Worm (Caenorhabditis elegans): ENCODE data around the gene Y54G11A.14.

The Y54G11A.14 gene

DNA sequence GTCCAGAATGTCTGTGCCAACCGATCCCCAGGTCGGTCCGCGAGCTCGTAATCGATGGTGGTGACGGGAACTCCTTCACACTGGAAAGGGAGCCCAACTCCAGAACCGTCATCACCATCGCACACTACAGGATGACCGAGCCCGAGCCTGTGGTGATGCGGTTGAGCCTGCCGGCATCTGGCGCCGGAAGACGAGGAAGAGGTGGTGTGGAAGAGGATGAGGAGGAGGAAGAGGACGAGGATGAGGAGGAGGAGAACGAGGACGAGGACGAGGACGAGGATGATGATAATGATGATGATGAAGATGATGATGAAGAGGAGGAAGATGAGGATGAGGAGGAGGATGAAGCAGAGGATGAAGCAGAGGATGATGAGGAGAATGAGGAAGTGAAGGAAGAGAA is at the start of gene Y54G11A.14:
Y54G11A.14 (plus strand) TSS at position 132 of the 400 bp plus-strand sequence.
- TF ChIP-seq snpc-4 (tag; optimal IDR thresholded peaks at IDR 0.05) (no peak), xbp-1 (tag; optimal IDR thresholded peaks at IDR 0.05) (no peak), lin-35 (GFP tag; optimal IDR thresholded peaks at IDR 0.05) (no peak), elt-3 (tag; optimal IDR thresholded peaks at IDR 0.05) (no peak), nhr-20 (tag; optimal IDR thresholded peaks at IDR 0.05) (no peak), skn-1 (tag; optimal IDR thresholded peaks at IDR 0.05) (no peak), ztf-4 (tag; optimal IDR thresholded peaks at IDR 0.05) (no peak), blmp-1 (tag; optimal IDR thresholded peaks at IDR 0.05) (no peak), hlh-17 (GFP tag; optimal IDR thresholded peaks at IDR 0.05; ENCODE audit: borderline replicate concordance) (no peak), pag-3 (tag; optimal IDR thresholded peaks at IDR 0.05; ENCODE audit: borderline replicate concordance, insufficient read depth) (no peak), tbx-2 (tag; optimal IDR thresholded peaks at IDR 0.05) (no peak), swsn-7 (tag; optimal IDR thresholded peaks at IDR 0.05) (no peak), nhr-85 (tag) (no peak), sox-4 (tag; optimal IDR thresholded peaks at IDR 0.05) (no peak)

DNA sequence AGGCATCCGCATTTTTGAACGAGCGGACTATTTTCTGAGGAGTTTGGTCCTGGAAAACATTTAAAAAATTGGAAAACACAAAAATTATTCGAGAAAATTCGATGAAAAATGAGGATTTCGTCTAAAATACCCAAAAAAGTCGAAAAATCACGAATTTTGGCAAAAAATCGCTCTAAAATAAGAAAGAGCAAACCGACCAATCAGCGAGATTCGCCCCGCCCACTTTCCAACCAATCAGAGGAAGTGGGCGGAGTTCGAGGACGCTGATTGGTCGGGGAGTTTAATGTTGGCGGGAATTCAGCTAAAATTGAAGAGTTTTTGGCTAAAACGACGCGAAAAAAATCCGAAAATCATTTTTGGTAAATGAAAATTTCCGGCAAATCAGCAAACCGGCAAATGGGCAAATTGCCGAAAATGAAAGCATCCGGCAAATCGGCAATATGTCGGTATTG is 48.8 kb upstream of the Y54G11A.14 start, which contains the start of gene Y54G11A.1:
Y54G11A.1 (minus strand) TSS at position 51 of the 452 bp plus-strand sequence.
- TF ChIP-seq snu-23 (GFP tag; optimal IDR thresholded peaks at IDR 0.05) (no peak), ceh-88 (GFP tag; IDR thresholded peaks at IDR 0.05) (no peak), unc-98 (GFP tag; IDR thresholded peaks at IDR 0.05) (no peak)

DNA sequence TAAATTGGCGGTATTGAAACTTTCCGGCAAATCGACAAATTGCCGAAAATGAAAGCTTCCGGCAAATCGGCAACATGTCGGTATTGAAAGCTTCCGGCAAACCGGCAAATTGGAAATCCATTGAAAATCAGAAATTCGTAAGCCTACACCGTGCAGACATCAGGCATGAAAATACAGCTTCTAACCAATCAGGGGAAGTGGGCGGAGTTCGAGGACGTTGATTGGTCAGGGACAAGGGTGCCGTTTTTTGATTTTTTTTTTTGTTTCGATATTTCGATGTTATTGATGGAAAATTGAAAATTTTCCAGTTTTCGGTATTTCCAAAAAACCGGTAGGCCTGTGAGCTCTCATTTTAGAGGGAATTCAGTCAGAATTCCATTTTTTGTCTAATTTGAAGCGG is 48.1 kb upstream of the Y54G11A.14 start:
- no peak for TF ChIP-seq tlp-1 (tag; optimal IDR thresholded peaks at IDR 0.05)
- no peak for TF ChIP-seq nhr-237 (tag; optimal IDR thresholded peaks at IDR 0.05)
- TF ChIP-seq skn-1 (tag; optimal IDR thresholded peaks at IDR 0.05): no peak
- no peak for TF ChIP-seq ceh-63 (GFP tag; optimal IDR thresholded peaks at IDR 0.05)
- TF ChIP-seq zip-4 (GFP tag; optimal IDR thresholded peaks at IDR 0.05): no peak
- no peak for TF ChIP-seq lsy-2 (tag; optimal IDR thresholded peaks at IDR 0.05)
- TF ChIP-seq tbx-2 (tag; optimal IDR thresholded peaks at IDR 0.05): no peak
- no peak for TF ChIP-seq nhr-20 (tag; optimal IDR thresholded peaks at IDR 0.05)
- no peak for TF ChIP-seq unc-62 (GFP tag; optimal IDR thresholded peaks at IDR 0.05)
- no peak for TF ChIP-seq ceh-90 (tag; optimal IDR thresholded peaks at IDR 0.05)
- no peak for TF ChIP-seq ceh-82 (tag; optimal IDR thresholded peaks at IDR 0.05)
- TF ChIP-seq egl-13 (tag; optimal IDR thresholded peaks at IDR 0.05): no peak

DNA sequence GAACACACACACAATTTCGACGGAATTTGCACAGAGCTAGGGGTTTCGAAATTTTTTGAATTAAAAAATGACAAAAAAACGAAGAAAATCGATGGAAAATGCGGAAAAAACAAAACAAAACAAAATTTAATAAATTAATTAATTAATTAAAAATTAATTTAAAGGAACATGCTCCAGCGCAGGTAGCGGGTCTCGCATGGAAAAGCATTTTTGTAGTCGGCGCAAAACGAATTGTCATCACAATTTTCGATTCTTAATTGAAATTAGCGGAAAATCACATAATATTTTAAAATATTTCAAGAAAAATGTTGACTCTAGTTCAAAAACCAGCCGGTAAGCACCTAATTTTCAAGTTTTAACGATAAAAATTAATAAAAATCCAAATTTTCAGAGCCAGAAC is 41.5 kb upstream of the Y54G11A.14 start, which contains the start of gene Y54G11A.3:
Y54G11A.3 (plus strand) TSS at position 213 of the 400 bp plus-strand sequence.
- no peak for TF ChIP-seq pqm-1 (tag; optimal IDR thresholded peaks at IDR 0.05)

DNA sequence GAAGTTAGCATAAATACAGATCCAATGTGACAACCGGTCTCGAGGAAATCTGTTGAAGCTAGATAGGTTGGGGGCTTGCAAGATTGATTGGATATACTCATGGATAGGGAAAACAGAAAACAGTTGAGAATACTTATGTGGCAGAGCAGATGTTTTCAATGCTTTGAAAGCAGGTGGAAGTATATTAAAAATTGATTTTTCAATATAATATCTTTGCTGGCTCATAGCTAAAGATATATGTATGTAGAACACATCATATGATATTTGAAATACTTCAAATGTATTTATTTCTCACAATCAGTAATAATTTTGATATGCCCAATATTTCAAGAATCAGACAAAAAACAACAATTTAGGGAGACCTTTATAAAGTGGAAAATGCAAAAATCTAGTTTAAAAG is 30.7 kb upstream of the Y54G11A.14 start, which contains the start of gene srh-41:
srh-41 (minus strand) TSS at position 101 of the 400 bp plus-strand sequence.
- no peak for TF ChIP-seq ztf-11 (tag; optimal IDR thresholded peaks at IDR 0.05)
- TF ChIP-seq efl-3 (GFP tag; optimal IDR thresholded peaks at IDR 0.05): no peak
- no peak for TF ChIP-seq tlp-1 (tag; optimal IDR thresholded peaks at IDR 0.05)
- TF ChIP-seq unc-130 (tag; optimal IDR thresholded peaks at IDR 0.05): no peak
- no peak for TF ChIP-seq C16A3.4 (tag; optimal IDR thresholded peaks at IDR 0.05)

DNA sequence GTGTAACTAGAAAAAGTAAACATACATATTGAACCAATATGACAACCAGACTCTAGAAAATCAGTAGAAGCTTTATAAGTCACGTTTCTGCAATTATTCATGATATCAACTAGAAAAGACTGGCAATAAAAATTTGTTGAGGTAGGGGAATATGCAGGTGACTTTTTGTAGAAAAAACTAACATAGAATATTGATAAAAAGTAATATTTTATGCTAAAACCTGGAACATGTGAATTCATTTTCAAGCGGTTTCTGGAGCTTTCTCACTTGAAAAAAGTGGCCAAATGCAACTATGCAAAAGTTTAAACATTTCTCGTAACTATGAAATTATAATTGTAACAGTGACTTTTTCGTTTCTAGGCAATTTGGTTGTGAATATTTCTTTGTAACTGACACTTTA is 29.0 kb upstream of the Y54G11A.14 start, which contains the start of gene srh-42:
srh-42 (minus strand) TSS at position 101 of the 400 bp plus-strand sequence.
- no peak for TF ChIP-seq sup-37 (GFP tag; optimal IDR thresholded peaks at IDR 0.05)
- no peak for TF ChIP-seq mdl-1 (tag; optimal IDR thresholded peaks at IDR 0.05)
- no peak for TF ChIP-seq vab-15 (tag; optimal IDR thresholded peaks at IDR 0.05)
- TF ChIP-seq lir-3 (tag; optimal IDR thresholded peaks at IDR 0.05; ENCODE audit: poor library complexity): no peak
- TF ChIP-seq ceh-88 (GFP tag; IDR thresholded peaks at IDR 0.05): no peak
- TF ChIP-seq ztf-11 (tag; optimal IDR thresholded peaks at IDR 0.05): no peak
- TF ChIP-seq nhr-90 (tag; optimal IDR thresholded peaks at IDR 0.05; ENCODE audit: poor library complexity): no peak
- no peak for TF ChIP-seq lsy-2 (tag; optimal IDR thresholded peaks at IDR 0.05)
- TF ChIP-seq nhr-12 (tag; optimal IDR thresholded peaks at IDR 0.05): no peak
- no peak for TF ChIP-seq lin-35 (GFP tag; optimal IDR thresholded peaks at IDR 0.05)
- no peak for TF ChIP-seq fkh-4 (tag; optimal IDR thresholded peaks at IDR 0.05; ENCODE audit: borderline replicate concordance)
- TF ChIP-seq ama-1 (optimal IDR thresholded peaks at IDR 0.05): no peak
- no peak for TF ChIP-seq C34B4.2 (tag; optimal IDR thresholded peaks at IDR 0.05)
- TF ChIP-seq unc-86 (tag; optimal IDR thresholded peaks at IDR 0.05): no peak
- TF ChIP-seq unc-98 (GFP tag; IDR thresholded peaks at IDR 0.05): no peak
- TF ChIP-seq lin-14 (GFP tag; optimal IDR thresholded peaks at IDR 0.05): no peak
- no peak for TF ChIP-seq dpl-1 (GFP tag; optimal IDR thresholded peaks at IDR 0.05)
